Fruit fly (Drosophila melanogaster) whole organism, embryonic: Measurements from ENCODE around the gene CG11378.

Experiments used
- Abd-B ChIP-seq: fragments of 200-800 bp; sonication (Bioruptor generic); optimal IDR thresholded peaks from 2 replicates; lab custom pipeline; 2018; ENCODE audit warnings: missing biosample characterization, mild to moderate bottlenecking, missing genetic modification characterization, moderate library complexity
- C15 ChIP-seq: fragments of 200-800 bp; sonication (Bioruptor generic); IDR thresholded peaks from 3 replicates; pipeline ENCODE4 v1.3.6; 2022; ENCODE audit warnings: missing biosample characterization, missing genetic modification characterization
- CG11247 ChIP-seq: fragments of 200-800 bp; sonication (Bioruptor generic); IDR thresholded peaks from 2 replicates; pipeline ENCODE4 v1.3.6; 2022; ENCODE audit warnings: missing biosample characterization, missing genetic modification characterization
- CG11456 ChIP-seq: fragments of 200-800 bp; sonication (Bioruptor generic); IDR thresholded peaks from 3 replicates; pipeline ENCODE4 v1.3.6; 2022; ENCODE audit warnings: missing biosample characterization, missing genetic modification characterization
- CG12299 ChIP-seq: fragments of 200-800 bp; sonication (Bioruptor generic); optimal IDR thresholded peaks from 2 replicates; lab custom pipeline; 2018; ENCODE audit warnings: missing biosample characterization, mild to moderate bottlenecking, missing genetic modification characterization
- CG1603 ChIP-seq: fragments of 200-800 bp; sonication (Bioruptor generic); optimal IDR thresholded peaks from 2 replicates; lab custom pipeline; 2019; ENCODE audit warnings: missing biosample characterization, mild to moderate bottlenecking, missing genetic modification characterization, moderate library complexity
- CG2129 ChIP-seq: fragments of 200-800 bp; sonication (Bioruptor generic); IDR thresholded peaks from 2 replicates; pipeline ENCODE4 v1.3.6; 2022; ENCODE audit warnings: missing biosample characterization, missing genetic modification characterization; ENCODE audit not compliant: partially characterized antibody
- CG30403 ChIP-seq: fragments of 200-800 bp; sonication (Bioruptor generic); optimal IDR thresholded peaks from 3 replicates; lab custom pipeline; 2016; ENCODE audit warnings: missing biosample characterization, missing genetic modification characterization
- CG32772 ChIP-seq: fragments of 200-800 bp; sonication (Bioruptor generic); IDR thresholded peaks from 2 replicates; pipeline ENCODE4 v1.3.6; 2022; ENCODE audit warnings: missing biosample characterization, missing genetic modification characterization
- CG34422 ChIP-seq: fragments of 200-800 bp; sonication (Bioruptor generic); IDR thresholded peaks from 3 replicates; pipeline ENCODE4 v1.3.6; 2022; ENCODE audit warnings: missing biosample characterization, missing genetic modification characterization
- CG4328 ChIP-seq: fragments of 200-800 bp; sonication (Bioruptor generic); optimal IDR thresholded peaks from 3 replicates; lab custom pipeline; 2017; ENCODE audit warnings: missing biosample characterization, missing genetic modification reagents, missing genetic modification characterization
- CG6272 ChIP-seq: fragments of 200-800 bp; sonication (Bioruptor generic); IDR thresholded peaks from 2 replicates; pipeline ENCODE4 v1.3.6; 2022; ENCODE audit warnings: missing biosample characterization, missing genetic modification characterization
- CG7786 ChIP-seq: fragments of 200-800 bp; sonication (Bioruptor generic); optimal IDR thresholded peaks from 2 replicates; lab custom pipeline; 2016; ENCODE audit warnings: missing biosample characterization, missing genetic modification characterization
- CG7839 ChIP-seq: fragments of 200-800 bp; sonication (Bioruptor generic); optimal IDR thresholded peaks from 3 replicates; lab custom pipeline; 2018; ENCODE audit warnings: missing biosample characterization, mild to moderate bottlenecking, missing genetic modification characterization, moderate library complexity
- D19B ChIP-seq: fragments of 200-800 bp; sonication (Bioruptor generic); optimal IDR thresholded peaks from 2 replicates; lab custom pipeline; 2017; ENCODE audit warnings: missing biosample characterization, mild to moderate bottlenecking, missing genetic modification characterization
- Dfd ChIP-seq, 2 experiments: fragments of >200 bp; optimal IDR thresholded peaks; 2 replicates each; lab custom pipeline; 2017; ENCODE audit warnings: missing biosample characterization in 2 of 2, missing genetic modification characterization in 2 of 2
- Doc3 ChIP-seq: fragments of 200-800 bp; sonication (Bioruptor generic); IDR thresholded peaks from 3 replicates; pipeline ENCODE4 v1.3.6; 2022; ENCODE audit warnings: missing biosample characterization, missing genetic modification characterization; ENCODE audit not compliant: partially characterized antibody
- HLH3B ChIP-seq: fragments of 200-800 bp; sonication (Bioruptor generic); IDR thresholded peaks from 2 replicates; pipeline ENCODE4 v1.3.6; 2022; ENCODE audit warnings: missing biosample characterization, missing genetic modification characterization
- Hr78 ChIP-seq, 2 experiments: fragments of 200-800 bp in 1 of 2; fragments of >200 bp in 1 of 2; sonication (Bioruptor generic) in 1 of 2; optimal IDR thresholded peaks; 2 replicates each; lab custom pipeline; 2017 to 2019; ENCODE audit warnings: missing biosample characterization in 2 of 2, missing genetic modification characterization in 2 of 2, mild to moderate bottlenecking in 1 of 2, moderate library complexity in 1 of 2
- Neu2 ChIP-seq: fragments of 200-800 bp; sonication (Bioruptor generic); optimal IDR thresholded peaks from 3 replicates; lab custom pipeline; 2016; ENCODE audit warnings: missing biosample characterization, missing genetic modification characterization, borderline replicate concordance
- PHDP ChIP-seq: fragments of 200-800 bp; sonication (Bioruptor generic); optimal IDR thresholded peaks from 3 replicates; lab custom pipeline; 2018; ENCODE audit warnings: missing biosample characterization, mild to moderate bottlenecking, missing genetic modification characterization, moderate library complexity
- bcd ChIP-seq: fragments of 200-800 bp; sonication (Bioruptor generic); optimal IDR thresholded peaks from 2 replicates; lab custom pipeline; 2017; ENCODE audit warnings: missing biosample characterization, mild to moderate bottlenecking, missing genetic modification characterization
- cas ChIP-seq: fragments of 200-800 bp; sonication (Bioruptor generic); IDR thresholded peaks from 2 replicates; pipeline ENCODE4 v1.3.6; 2022; ENCODE audit warnings: missing biosample characterization, missing genetic modification characterization
- ci ChIP-seq: fragments of 200-800 bp; sonication (Bioruptor generic); IDR thresholded peaks from 3 replicates; pipeline ENCODE4 v1.3.6; 2022; ENCODE audit warnings: missing biosample characterization, missing genetic modification characterization
- dan ChIP-seq: fragments of 200-800 bp; sonication (Bioruptor generic); IDR thresholded peaks from 2 replicates; pipeline ENCODE4 v1.3.6; 2022; ENCODE audit warnings: missing biosample characterization, missing genetic modification characterization
- dm ChIP-seq: fragments of 200-800 bp; sonication (Bioruptor generic); optimal IDR thresholded peaks from 3 replicates; lab custom pipeline; 2016; ENCODE audit warnings: missing biosample characterization, missing genetic modification characterization
- gro ChIP-seq: fragments of 200-800 bp; sonication (Bioruptor generic); optimal IDR thresholded peaks from 2 replicates; lab custom pipeline; 2016; ENCODE audit warnings: missing biosample characterization, missing genetic modification characterization
- ham ChIP-seq: fragments of 200-800 bp; sonication (Bioruptor generic); IDR thresholded peaks from 2 replicates; pipeline ENCODE4 v1.3.6; 2022; ENCODE audit warnings: missing biosample characterization, missing genetic modification characterization
- hkb ChIP-seq, 2 experiments: fragments of 200-800 bp in 1 of 2; fragments of >200 bp in 1 of 2; sonication (Bioruptor generic) in 1 of 2; IDR thresholded peaks in 1 of 2; optimal IDR thresholded peaks in 1 of 2; 2 replicates each; pipeline versions ENCODE4 v1.3.6 to Lab custom; 2017 to 2022; ENCODE audit warnings: missing biosample characterization in 1 of 2, missing genetic modification characterization in 1 of 2
- jumu ChIP-seq: fragments of 200-800 bp; sonication (Bioruptor generic); optimal IDR thresholded peaks from 3 replicates; lab custom pipeline; 2016; ENCODE audit warnings: missing biosample characterization, missing genetic modification characterization
- lilli ChIP-seq: fragments of 200-800 bp; sonication (Bioruptor generic); optimal IDR thresholded peaks from 3 replicates; lab custom pipeline; 2016; ENCODE audit warnings: missing biosample characterization, missing genetic modification characterization
- lov ChIP-seq, 2 experiments: fragments of 200-800 bp in 1 of 2; fragments of >200 bp in 1 of 2; sonication (Bioruptor generic) in 1 of 2; IDR thresholded peaks in 1 of 2; optimal IDR thresholded peaks in 1 of 2; 2 replicates in 1 of 2; 3 replicates in 1 of 2; pipeline versions ENCODE4 v1.3.6 to Lab custom; 2017 to 2022; ENCODE audit warnings: missing biosample characterization in 1 of 2, missing genetic modification characterization in 1 of 2
- mam ChIP-seq: fragments of 200-800 bp; sonication (Bioruptor generic); optimal IDR thresholded peaks from 3 replicates; lab custom pipeline; 2016; ENCODE audit warnings: missing biosample characterization, missing genetic modification characterization
- phol ChIP-seq: fragments of 200-800 bp; sonication (Bioruptor generic); optimal IDR thresholded peaks from 3 replicates; lab custom pipeline; 2018; ENCODE audit warnings: missing biosample characterization, mild to moderate bottlenecking, missing genetic modification characterization, moderate library complexity
- psq ChIP-seq: fragments of 200-800 bp; sonication (Bioruptor generic); optimal IDR thresholded peaks from 2 replicates; lab custom pipeline; 2017; ENCODE audit warnings: missing biosample characterization, missing genetic modification characterization
- row ChIP-seq: fragments of 200-800 bp; sonication (Bioruptor generic); IDR thresholded peaks from 3 replicates; pipeline ENCODE4 v1.3.6; 2022; ENCODE audit warnings: missing biosample characterization, missing genetic modification characterization
- scrt ChIP-seq: fragments of 200-800 bp; sonication (Bioruptor generic); optimal IDR thresholded peaks from 2 replicates; lab custom pipeline; 2018; ENCODE audit warnings: missing biosample characterization, mild to moderate bottlenecking, missing genetic modification characterization, moderate library complexity
- slbo ChIP-seq: fragments of 200-800 bp; sonication (Bioruptor generic); IDR thresholded peaks from 2 replicates; pipeline ENCODE4 v1.3.6; 2022; ENCODE audit warnings: missing biosample characterization, missing genetic modification characterization
- sna ChIP-seq: fragments of 200-800 bp; sonication (Bioruptor generic); IDR thresholded peaks from 2 replicates; pipeline ENCODE4 v1.3.6; 2022; ENCODE audit warnings: missing biosample characterization, missing genetic modification characterization; ENCODE audit not compliant: partially characterized antibody
- sr ChIP-seq: fragments of 200-800 bp; sonication (Bioruptor generic); IDR thresholded peaks from 3 replicates; pipeline ENCODE4 v1.3.6; 2022; ENCODE audit warnings: missing biosample characterization, missing genetic modification characterization
- tin ChIP-seq: fragments of 200-800 bp; sonication (Bioruptor generic); optimal IDR thresholded peaks from 3 replicates; lab custom pipeline; 2016; ENCODE audit warnings: missing biosample characterization, missing genetic modification characterization
- toy ChIP-seq: fragments of 200-800 bp; sonication (Bioruptor generic); IDR thresholded peaks from 2 replicates; pipeline ENCODE4 v1.3.6; 2022; ENCODE audit warnings: missing biosample characterization, missing genetic modification characterization
- tup ChIP-seq: fragments of 200-800 bp; sonication (Bioruptor generic); optimal IDR thresholded peaks from 2 replicates; lab custom pipeline; 2016; ENCODE audit warnings: missing biosample characterization, mild to moderate bottlenecking, missing genetic modification characterization, moderate library complexity
- usp ChIP-seq: fragments of >200 bp; optimal IDR thresholded peaks from 2 replicates; lab custom pipeline; 2017; ENCODE audit warnings: missing biosample characterization, missing genetic modification characterization

The CG11378 gene

DNA sequence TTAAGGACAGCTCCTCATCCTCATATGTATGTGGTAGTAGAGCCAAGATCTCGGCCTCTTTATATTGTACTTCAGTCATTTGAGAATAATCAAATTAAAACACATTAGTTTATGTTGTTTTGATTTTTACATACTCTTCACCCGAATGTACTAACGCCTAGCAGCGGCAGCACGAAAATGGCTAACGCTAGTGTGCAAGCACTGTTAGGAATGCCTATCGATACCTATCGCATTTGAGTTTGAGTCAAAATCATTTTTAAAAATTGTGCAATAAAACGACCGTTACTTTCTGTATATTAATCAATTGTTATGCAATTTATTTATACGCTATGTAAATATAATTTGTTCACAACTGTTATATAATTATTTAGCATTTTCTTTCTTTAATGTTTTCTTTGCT is 44.4 kb downstream of the CG11378 start, which contains the start of gene CG11398 (continued):
- TF ChIP-seq PHDP (tag; lab: Kevin White, UChicago) (no peak), Dfd (GFP tag; optimal IDR thresholded peaks at IDR 0.05; lab: Kevin White, UChicago) (no peak), sr (GFP tag; lab: Robert Waterston, UW) (no peak), dan (GFP tag; lab: Robert Waterston, UW) (no peak), ham (GFP tag; lab: Robert Waterston, UW) (no peak), CG4328 (no peak), Hr78 (GFP tag; optimal IDR thresholded peaks at IDR 0.05; lab: Kevin White, UChicago) (no peak), scrt (no peak), toy (GFP tag; lab: Robert Waterston, UW) (no peak), Neu2 (GFP tag; lab: Kevin White, UChicago) (no peak), usp (GFP tag; lab: Kevin White, UChicago) (no peak), slbo (GFP tag; lab: Robert Waterston, UW) (peak; percentile 21; the same call in 1 of the 2 replicates), HLH3B (GFP tag; lab: Robert Waterston, UW) (no peak), CG12299 (no peak), sna (GFP tag; lab: Robert Waterston, UW) (peak; percentile 66), C15 (no peak), Doc3 (GFP tag; lab: Robert Waterston, UW) (peak; percentile 55; the same call in 2 of the 3 replicates), psq (no peak), CG6272 (no peak), dm (no peak), tup (GFP tag; lab: Kevin White, UChicago) (no peak), CG11247 (no peak), D19B (GFP tag; lab: Kevin White, UChicago) (no peak), hkb (optimal IDR thresholded peaks at IDR 0.05; lab: Kevin White, UChicago) (no peak), hkb (GFP tag; IDR thresholded peaks at IDR 0.05; lab: Robert Waterston, UW) (no peak), CG11456 (GFP tag; lab: Robert Waterston, UW) (no peak), lilli (no peak), ci (GFP tag; lab: Robert Waterston, UW) (no peak), phol (peak; percentile 67), row (GFP tag; lab: Robert Waterston, UW) (peak; percentile 33; the same call in 1 of the 3 replicates), mam (no peak), Abd-B (no peak), CG34422 (GFP tag; lab: Robert Waterston, UW) (no peak), lov (optimal IDR thresholded peaks at IDR 0.05; lab: Kevin White, UChicago) (no peak), lov (GFP tag; IDR thresholded peaks at IDR 0.05; lab: Robert Waterston, UW) (no peak), cas (GFP tag; lab: Robert Waterston, UW) (no peak), jumu (GFP tag; lab: Kevin White, UChicago) (no peak), CG30403 (GFP tag; lab: Kevin White, UChicago) (no peak), CG7786 (no peak), CG32772 (no peak), bcd (GFP tag; lab: Kevin White, UChicago) (no peak), CG2129 (GFP tag; lab: Robert Waterston, UW) (peak; percentile 49; the same call in 1 of the 2 replicates), tin (GFP tag; lab: Kevin White, UChicago) (no peak), gro (no peak), CG1603 (peak; percentile 83), CG7839 (no peak)
